Worm (Caenorhabditis elegans) whole organism, mixed stage, embryonic: ENCODE data around the gene T19C3.4.

Experiments
- ceh-39 ChIP-seq: fragments of 150-350 bp; optimal IDR thresholded peaks from 2 replicates; lab custom pipeline; 2014; ENCODE audit warnings: missing biosample characterization, missing genetic modification characterization
- ces-1 ChIP-seq: fragments of 150-350 bp; optimal IDR thresholded peaks from 2 replicates; lab custom pipeline; 2014; ENCODE audit warnings: missing biosample characterization, missing genetic modification reagents, missing genetic modification characterization
- elt-1 ChIP-seq: sonication (generic microtip); optimal IDR thresholded peaks from 2 replicates; lab custom pipeline; 2017; ENCODE audit warnings: missing genetic modification characterization, mild to moderate bottlenecking, missing compliant biosample characterization, antibody characterized with exemption, moderate library complexity, borderline replicate concordance; ENCODE audit not compliant: insufficient read depth
- elt-3 ChIP-seq: fragments of 150-350 bp; optimal IDR thresholded peaks from 2 replicates; lab custom pipeline; 2014; ENCODE audit warnings: missing biosample characterization, missing genetic modification characterization
- ham-2 ChIP-seq: fragments of 200-800 bp; sonication (Bioruptor generic); optimal IDR thresholded peaks from 2 replicates; lab custom pipeline; 2018; ENCODE audit warnings: mild to moderate bottlenecking, missing genetic modification characterization, missing compliant biosample characterization
- lin-13 ChIP-seq: fragments of 150-350 bp; optimal IDR thresholded peaks from 2 replicates; lab custom pipeline; 2014; ENCODE audit warnings: missing biosample characterization, missing genetic modification characterization
- lsy-2 ChIP-seq: fragments of 150-350 bp; optimal IDR thresholded peaks from 2 replicates; lab custom pipeline; 2014; ENCODE audit warnings: missing biosample characterization, missing genetic modification characterization
- mab-5 ChIP-seq: fragments of 150-350 bp; optimal IDR thresholded peaks from 2 replicates; lab custom pipeline; 2014; ENCODE audit warnings: missing biosample characterization, missing genetic modification characterization
- nhr-237 ChIP-seq: fragments of 150-350 bp; optimal IDR thresholded peaks from 2 replicates; lab custom pipeline; 2014; ENCODE audit warnings: missing biosample characterization, missing genetic modification characterization
- nhr-28 ChIP-seq: fragments of 150-350 bp; optimal IDR thresholded peaks from 2 replicates; lab custom pipeline; 2014; ENCODE audit warnings: missing biosample characterization, missing genetic modification characterization
- nhr-76 ChIP-seq: sonication (generic microtip); optimal IDR thresholded peaks from 2 replicates; lab custom pipeline; 2017; ENCODE audit warnings: missing biosample characterization, missing genetic modification characterization
- pha-4 ChIP-seq: fragments of 150-350 bp; optimal IDR thresholded peaks from 2 replicates; lab custom pipeline; 2018; ENCODE audit warnings: missing biosample characterization, missing genetic modification reagents, missing genetic modification characterization
- snpc-4 ChIP-seq: fragments of 150-350 bp; optimal IDR thresholded peaks from 2 replicates; lab custom pipeline; 2014; ENCODE audit warnings: missing biosample characterization, missing genetic modification characterization
- unc-62 ChIP-seq: fragments of 150-350 bp; optimal IDR thresholded peaks from 2 replicates; lab custom pipeline; 2014; ENCODE audit warnings: missing biosample characterization, missing genetic modification reagents, missing genetic modification characterization

- no peak for TF ChIP-seq lsy-2 (tag; lab: Kevin White, UChicago)
- TF ChIP-seq snpc-4: no peak
- TF ChIP-seq elt-3: no peak
- TF ChIP-seq elt-1 (tag; lab: Kevin White, UChicago): no peak
- no peak for TF ChIP-seq unc-62 (GFP tag; lab: Kevin White, UChicago)
- no peak for TF ChIP-seq pha-4 (tag; lab: Kevin White, UChicago)
- no peak for TF ChIP-seq nhr-28 (tag; lab: Kevin White, UChicago)
- TF ChIP-seq nhr-76 (tag; lab: Kevin White, UChicago): no peak
- no peak for TF ChIP-seq ham-2
- TF ChIP-seq mab-5 (tag; lab: Kevin White, UChicago): no peak
- TF ChIP-seq ceh-39 (tag; lab: Kevin White, UChicago): no peak
- TF ChIP-seq lin-13: no peak
- no peak for TF ChIP-seq ces-1 (GFP tag; lab: Kevin White, UChicago)
- no peak for TF ChIP-seq nhr-237 (tag; lab: Kevin White, UChicago)
Observed at ce11 chrIII:646454-646853, 26.4 kb upstream of the T19C3.4 start, which contains the start of gene orai-1.
